Fruit fly (Drosophila melanogaster): ENCODE results near the gene CG5707.

- no peak for TF ChIP-seq lmd (GFP tag; IDR thresholded peaks at IDR 0.05)
- no peak for TF ChIP-seq toy (GFP tag; IDR thresholded peaks at IDR 0.05)
- no peak for TF ChIP-seq Bteb2 (GFP tag; optimal IDR thresholded peaks at IDR 0.05)
- TF ChIP-seq vnd (GFP tag; IDR thresholded peaks at IDR 0.05; ENCODE audit: partially characterized antibody), result no peak
- TF ChIP-seq pb (GFP tag; optimal IDR thresholded peaks at IDR 0.05), result no peak
- TF ChIP-seq sr (GFP tag; IDR thresholded peaks at IDR 0.05), result no peak
- TF ChIP-seq CG15269 (tag; optimal IDR thresholded peaks at IDR 0.05), result no peak
- no peak for TF ChIP-seq ara (GFP tag; IDR thresholded peaks at IDR 0.05)
- no peak for TF ChIP-seq CG16779 (GFP tag; IDR thresholded peaks at IDR 0.05)
- TF ChIP-seq bcd (GFP tag; optimal IDR thresholded peaks at IDR 0.05), result no peak
- TF ChIP-seq CG3726 (GFP tag; IDR thresholded peaks at IDR 0.05), result no peak
- TF ChIP-seq Dll (GFP tag; IDR thresholded peaks at IDR 0.05; ENCODE audit: partially characterized antibody), result no peak
- TF ChIP-seq HLH54F (GFP tag; optimal IDR thresholded peaks at IDR 0.05), result no peak
- TF ChIP-seq Ada2b (GFP tag; IDR thresholded peaks at IDR 0.05), result no peak
These were observed 509 bp downstream of the CG5707 start for dm6 chr3L:2191512-2191911.
